Worm (Caenorhabditis elegans): ENCODE results near the gene F09C6.16.

ce11 chrV:16956229-16956628, 46.5 kb upstream of the F09C6.16 start, which contains the start of gene clec-239:
- TF ChIP-seq pha-4 (tag; optimal IDR thresholded peaks at IDR 0.05) (no peak), snpc-4 (GFP tag; optimal IDR thresholded peaks at IDR 0.05) (no peak), snpc-4 (tag; optimal IDR thresholded peaks at IDR 0.05) (no peak)

Measured in whole organism, young adult.